Fruit fly (Drosophila melanogaster) whole organism, embryonic: Measurements from ENCODE around the gene CG42583.
A peak's percentile ranks its signal among the peaks of the same experiment; 100 is the strongest.

ENCODE experiments used
- Bgb ChIP-seq: fragments of 200-800 bp; sonication (Bioruptor generic); IDR thresholded peaks from 2 replicates; pipeline ENCODE4 v1.3.6; 2022; ENCODE audit warnings: missing biosample characterization, missing genetic modification characterization; ENCODE audit not compliant: partially characterized antibody
- CG10267 ChIP-seq: fragments of 200-800 bp; sonication (Bioruptor generic); optimal IDR thresholded peaks from 2 replicates; lab custom pipeline; 2018; ENCODE audit warnings: missing biosample characterization, mild to moderate bottlenecking, missing genetic modification characterization, moderate library complexity
- CG10321 ChIP-seq: fragments of 200-800 bp; sonication (Bioruptor generic); IDR thresholded peaks from 2 replicates; pipeline ENCODE4 v1.3.6; 2022; ENCODE audit warnings: missing biosample characterization, missing genetic modification characterization
- CG12219 ChIP-seq: fragments of 200-800 bp; sonication (Bioruptor generic); optimal IDR thresholded peaks from 3 replicates; lab custom pipeline; 2018; ENCODE audit warnings: missing biosample characterization, mild to moderate bottlenecking, missing genetic modification characterization
- CG13123 ChIP-seq: fragments of 200-800 bp; sonication (Bioruptor generic); optimal IDR thresholded peaks from 2 replicates; lab custom pipeline; 2016; ENCODE audit warnings: missing biosample characterization, missing genetic modification characterization
- CG14014 ChIP-seq: fragments of 200-800 bp; sonication (Bioruptor generic); IDR thresholded peaks from 2 replicates; pipeline ENCODE4 v1.3.6; 2022; ENCODE audit warnings: missing biosample characterization, missing genetic modification characterization
- CG15601 ChIP-seq: fragments of 200-800 bp; sonication (Bioruptor generic); optimal IDR thresholded peaks from 3 replicates; lab custom pipeline; 2019; ENCODE audit warnings: missing biosample characterization, mild to moderate bottlenecking, missing genetic modification characterization, moderate library complexity
- CG17359 ChIP-seq: fragments of 200-800 bp; sonication (Bioruptor generic); optimal IDR thresholded peaks from 3 replicates; lab custom pipeline; 2018; ENCODE audit warnings: missing biosample characterization, mild to moderate bottlenecking, missing genetic modification characterization, moderate library complexity
- CG17361 ChIP-seq: fragments of 200-800 bp; sonication (Bioruptor generic); IDR thresholded peaks from 3 replicates; pipeline ENCODE4 v1.3.6; 2022; ENCODE audit warnings: missing biosample characterization, missing genetic modification characterization
- CG17802 ChIP-seq: fragments of 200-800 bp; sonication (Bioruptor generic); optimal IDR thresholded peaks from 2 replicates; lab custom pipeline; 2018; ENCODE audit warnings: missing biosample characterization, mild to moderate bottlenecking, missing genetic modification characterization, moderate library complexity
- CG1792 ChIP-seq: fragments of 200-800 bp; sonication (Bioruptor generic); optimal IDR thresholded peaks from 2 replicates; lab custom pipeline; 2016; ENCODE audit warnings: missing biosample characterization, missing genetic modification characterization
- CG18764 ChIP-seq: fragments of 200-800 bp; sonication (Bioruptor generic); optimal IDR thresholded peaks from 3 replicates; lab custom pipeline; 2016; ENCODE audit warnings: missing biosample characterization, missing genetic modification characterization
- CG30020 ChIP-seq: fragments of 200-800 bp; optimal IDR thresholded peaks from 2 replicates; lab custom pipeline; 2019; ENCODE audit warnings: missing biosample characterization, mild to moderate bottlenecking, missing genetic modification characterization, moderate library complexity
- CG31388 ChIP-seq: fragments of 200-800 bp; sonication (Bioruptor generic); optimal IDR thresholded peaks from 2 replicates; lab custom pipeline; 2016; ENCODE audit warnings: missing biosample characterization, missing genetic modification characterization
- CG3726 ChIP-seq: fragments of 200-800 bp; sonication (Bioruptor generic); IDR thresholded peaks from 3 replicates; pipeline ENCODE4, ENCODE4 v1.3.6; 2022; ENCODE audit warnings: missing biosample characterization, missing genetic modification characterization
- CG3995 ChIP-seq: fragments of 200-800 bp; sonication (Bioruptor generic); optimal IDR thresholded peaks from 3 replicates; lab custom pipeline; 2016; ENCODE audit warnings: missing biosample characterization, missing genetic modification characterization
- CG8388 ChIP-seq: fragments of 200-800 bp; sonication (Bioruptor generic); optimal IDR thresholded peaks from 2 replicates; lab custom pipeline; 2019; ENCODE audit warnings: missing biosample characterization, mild to moderate bottlenecking, missing genetic modification characterization, moderate library complexity
- CG9437 ChIP-seq: fragments of 200-800 bp; sonication (Bioruptor generic); optimal IDR thresholded peaks from 2 replicates; lab custom pipeline; 2018; ENCODE audit warnings: missing biosample characterization, mild to moderate bottlenecking, missing genetic modification characterization
- CG9609 ChIP-seq: fragments of 200-800 bp; sonication (Bioruptor generic); optimal IDR thresholded peaks from 3 replicates; lab custom pipeline; 2016; ENCODE audit warnings: missing biosample characterization, missing genetic modification characterization
- CHES-1-like ChIP-seq: fragments of 200-800 bp; sonication (Bioruptor generic); optimal IDR thresholded peaks from 2 replicates; lab custom pipeline; 2016; ENCODE audit warnings: missing biosample characterization, missing genetic modification characterization
- CTCF ChIP-seq: fragments of 200-800 bp; sonication (Bioruptor generic); optimal IDR thresholded peaks from 2 replicates; lab custom pipeline; 2017; ENCODE audit warnings: missing biosample characterization, mild to moderate bottlenecking, missing genetic modification characterization, moderate library complexity
- Dad ChIP-seq: fragments of 200-800 bp; sonication (Bioruptor generic); optimal IDR thresholded peaks from 3 replicates; lab custom pipeline; 2016; ENCODE audit warnings: missing biosample characterization, missing genetic modification characterization
- Dek ChIP-seq: fragments of 200-800 bp; sonication (Bioruptor generic); optimal IDR thresholded peaks from 3 replicates; lab custom pipeline; 2019; ENCODE audit warnings: missing biosample characterization, mild to moderate bottlenecking, missing genetic modification characterization, moderate library complexity
- Dp ChIP-seq: fragments of 200-800 bp; sonication (Bioruptor generic); optimal IDR thresholded peaks from 2 replicates; lab custom pipeline; 2018; ENCODE audit warnings: missing biosample characterization, mild to moderate bottlenecking, missing genetic modification characterization, moderate library complexity
- H15 ChIP-seq: fragments of 200-800 bp; sonication (Bioruptor generic); IDR thresholded peaks from 3 replicates; pipeline ENCODE4 v1.3.6; 2022; ENCODE audit warnings: missing biosample characterization, missing genetic modification characterization
- H2.0 ChIP-seq: fragments of 200-800 bp; sonication (Bioruptor generic); IDR thresholded peaks from 2 replicates; pipeline ENCODE4 v1.3.6; 2022; ENCODE audit warnings: missing biosample characterization, missing genetic modification characterization
- HHEX ChIP-seq: fragments of 200-800 bp; sonication (Bioruptor generic); optimal IDR thresholded peaks from 3 replicates; lab custom pipeline; 2017; ENCODE audit warnings: missing biosample characterization, mild to moderate bottlenecking, missing genetic modification characterization, missing genetic modification reagents
- Hey ChIP-seq: fragments of 200-800 bp; sonication (Bioruptor generic); optimal IDR thresholded peaks from 3 replicates; lab custom pipeline; 2018; ENCODE audit warnings: missing biosample characterization, mild to moderate bottlenecking, missing genetic modification characterization
- HmgZ ChIP-seq: fragments of 200-800 bp; sonication (Bioruptor generic); optimal IDR thresholded peaks from 2 replicates; lab custom pipeline; 2018; ENCODE audit warnings: missing biosample characterization, mild to moderate bottlenecking, missing genetic modification characterization
- Hr78 ChIP-seq, 2 experiments: fragments of 200-800 bp in 1 of 2; fragments of >200 bp in 1 of 2; sonication (Bioruptor generic) in 1 of 2; optimal IDR thresholded peaks; 2 replicates each; lab custom pipeline; 2017 to 2019; ENCODE audit warnings: missing biosample characterization in 2 of 2, missing genetic modification characterization in 2 of 2, mild to moderate bottlenecking in 1 of 2, moderate library complexity in 1 of 2
- MTF-1 ChIP-seq: fragments of 200-800 bp; sonication (Bioruptor generic); optimal IDR thresholded peaks from 2 replicates; lab custom pipeline; 2018; ENCODE audit warnings: missing biosample characterization, mild to moderate bottlenecking, missing genetic modification characterization, borderline replicate concordance
- Stat92E ChIP-seq, 3 experiments: fragments of >200 bp in 2 of 3; fragments of 200-800 bp in 1 of 3; sonication (Bioruptor generic) in 1 of 3; optimal IDR thresholded peaks; 2 replicates each; lab custom pipeline; 2017 to 2019; ENCODE audit warnings: missing biosample characterization in 3 of 3, missing genetic modification characterization in 3 of 3, mild to moderate bottlenecking in 1 of 3, moderate library complexity in 1 of 3
- Vsx1 ChIP-seq: fragments of 200-800 bp; sonication (Bioruptor generic); optimal IDR thresholded peaks from 2 replicates; lab custom pipeline; 2017; ENCODE audit warnings: missing biosample characterization, mild to moderate bottlenecking, missing genetic modification characterization, missing genetic modification reagents
- al ChIP-seq: fragments of 200-800 bp; sonication (Bioruptor generic); IDR thresholded peaks from 2 replicates; pipeline ENCODE4 v1.3.6; 2022; ENCODE audit warnings: missing biosample characterization, missing genetic modification characterization
- bbx ChIP-seq: fragments of 200-800 bp; sonication (Bioruptor generic); IDR thresholded peaks from 2 replicates; pipeline ENCODE4 v1.3.6; 2022; ENCODE audit warnings: missing biosample characterization, missing genetic modification characterization; ENCODE audit not compliant: partially characterized antibody
- btn ChIP-seq: fragments of 200-800 bp; sonication (Bioruptor generic); optimal IDR thresholded peaks from 2 replicates; lab custom pipeline; 2016; ENCODE audit warnings: missing biosample characterization, missing genetic modification characterization
- cato ChIP-seq: fragments of 200-800 bp; sonication (Bioruptor generic); optimal IDR thresholded peaks from 2 replicates; lab custom pipeline; 2016; ENCODE audit warnings: missing biosample characterization, missing genetic modification characterization, borderline replicate concordance
- chif ChIP-seq, 2 experiments: fragments of 200-800 bp; sonication (Bioruptor generic); optimal IDR thresholded peaks; 3 replicates each; lab custom pipeline; 2016; ENCODE audit warnings: missing biosample characterization in 2 of 2, missing genetic modification characterization in 2 of 2
- dpn ChIP-seq, 2 experiments: fragments of 200-800 bp; sonication (Bioruptor generic); optimal IDR thresholded peaks; 3 replicates each; lab custom pipeline; 2016; ENCODE audit warnings: missing biosample characterization in 2 of 2, missing genetic modification characterization in 2 of 2
- emc ChIP-seq: fragments of 200-800 bp; sonication (Bioruptor generic); optimal IDR thresholded peaks from 2 replicates; lab custom pipeline; 2016; ENCODE audit warnings: missing biosample characterization, missing genetic modification characterization
- en ChIP-seq: fragments of 200-800 bp; sonication (Bioruptor generic); optimal IDR thresholded peaks from 2 replicates; lab custom pipeline; 2016; ENCODE audit warnings: missing biosample characterization, missing genetic modification characterization
- esg ChIP-seq: fragments of 200-800 bp; sonication (Bioruptor generic); conservative IDR thresholded peaks from 2 replicates; pipeline ENCODE4 v1.3.6; 2022; ENCODE audit warnings: missing biosample characterization, missing genetic modification characterization
- ewg ChIP-seq: fragments of 200-800 bp; sonication (Bioruptor generic); optimal IDR thresholded peaks from 3 replicates; lab custom pipeline; 2017; ENCODE audit warnings: mild to moderate bottlenecking, missing biosample characterization, missing genetic modification reagents, missing genetic modification characterization
- eyg ChIP-seq: fragments of 200-800 bp; sonication (Bioruptor generic); optimal IDR thresholded peaks from 3 replicates; lab custom pipeline; 2016; ENCODE audit warnings: missing biosample characterization, missing genetic modification characterization
- hbn ChIP-seq: fragments of 200-800 bp; sonication (Bioruptor generic); IDR thresholded peaks from 2 replicates; pipeline ENCODE4 v1.3.6; 2022; ENCODE audit warnings: missing biosample characterization, missing genetic modification characterization; ENCODE audit not compliant: partially characterized antibody
- inv ChIP-seq: fragments of 200-800 bp; sonication (Bioruptor generic); IDR thresholded peaks from 2 replicates; pipeline ENCODE4 v1.3.6; 2022; ENCODE audit warnings: missing biosample characterization, missing genetic modification characterization; ENCODE audit not compliant: partially characterized antibody
- lbe ChIP-seq: fragments of 200-800 bp; sonication (Bioruptor generic); optimal IDR thresholded peaks from 2 replicates; lab custom pipeline; 2016; ENCODE audit warnings: missing biosample characterization, mild to moderate bottlenecking, missing genetic modification characterization
- nerfin-1 ChIP-seq: fragments of 200-800 bp; sonication (Bioruptor generic); optimal IDR thresholded peaks from 3 replicates; lab custom pipeline; 2019; ENCODE audit warnings: missing biosample characterization, mild to moderate bottlenecking, missing genetic modification characterization, moderate library complexity
- sna ChIP-seq: fragments of 200-800 bp; sonication (Bioruptor generic); IDR thresholded peaks from 2 replicates; pipeline ENCODE4 v1.3.6; 2022; ENCODE audit warnings: missing biosample characterization, missing genetic modification characterization; ENCODE audit not compliant: partially characterized antibody
- sr ChIP-seq: fragments of 200-800 bp; sonication (Bioruptor generic); IDR thresholded peaks from 3 replicates; pipeline ENCODE4 v1.3.6; 2022; ENCODE audit warnings: missing biosample characterization, missing genetic modification characterization
- unc-4 ChIP-seq: fragments of 200-800 bp; sonication (Bioruptor generic); IDR thresholded peaks from 2 replicates; pipeline ENCODE4 v1.3.6; 2022; ENCODE audit warnings: missing biosample characterization, missing genetic modification characterization; ENCODE audit not compliant: partially characterized antibody

CG42583 gene

DNA sequence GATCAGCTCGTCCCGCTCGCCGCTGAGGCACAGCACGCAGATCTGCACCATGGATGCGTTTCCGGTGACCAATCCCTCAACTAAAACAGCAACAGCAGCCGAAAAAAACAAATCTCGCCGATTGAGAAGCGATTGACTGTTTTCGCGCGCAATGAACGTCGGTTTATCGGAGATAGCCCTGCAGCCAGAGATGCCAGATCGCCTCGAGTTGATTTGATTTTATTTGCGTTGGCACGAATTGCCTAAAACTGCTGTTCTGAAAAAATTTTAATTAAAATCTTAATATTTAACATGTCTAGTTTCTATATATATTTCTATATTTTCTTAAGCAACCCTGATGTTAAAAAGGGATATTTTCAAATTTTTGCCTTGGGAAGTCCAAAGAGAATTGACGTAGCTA lies 23.0 kb downstream of the CG42583 start (continued):
- TF ChIP-seq Hr78 (GFP tag; optimal IDR thresholded peaks at IDR 0.05; lab: Kevin White, UChicago) (no peak), H2.0 (GFP tag; lab: Robert Waterston, UW) (no peak), CG14014 (no peak), CG9609 (GFP tag; lab: Kevin White, UChicago) (no peak), dpn (GFP tag; optimal IDR thresholded peaks at IDR 0.05; lab: Kevin White, UChicago) (no peak), CG18764 (GFP tag; lab: Kevin White, UChicago) (no peak), CG13123 (GFP tag; lab: Kevin White, UChicago) (no peak), chif (GFP tag; optimal IDR thresholded peaks at IDR 0.05; lab: Kevin White, UChicago) (no peak), ewg (no peak), CG3995 (no peak), CG15601 (no peak), CG10267 (tag; lab: Kevin White, UChicago) (peak; percentile 28), Dp (GFP tag; lab: Kevin White, UChicago) (peak; percentile 80), CG8388 (GFP tag; lab: Kevin White, UChicago) (no peak), CG17802 (tag; lab: Kevin White, UChicago) (no peak), MTF-1 (no peak), Bgb (GFP tag; lab: Robert Waterston, UW) (peak; percentile 30; the same call in 1 of the 2 replicates), Dad (GFP tag; lab: Kevin White, UChicago) (no peak), CG1792 (no peak), CTCF (GFP tag; lab: Kevin White, UChicago) (no peak), esg (GFP tag; lab: Robert Waterston, UW) (no peak), unc-4 (no peak), CG9437 (no peak), Dek (tag; lab: Kevin White, UChicago) (no peak), CG12219 (GFP tag; lab: Kevin White, UChicago) (no peak), H15 (no peak), lbe (GFP tag; lab: Kevin White, UChicago) (no peak), CG30020 (tag; lab: Kevin White, UChicago) (peak; percentile 48), cato (GFP tag; lab: Kevin White, UChicago) (no peak), CG17359 (tag; lab: Kevin White, UChicago) (no peak), HmgZ (no peak), emc (no peak), Stat92E (GFP tag; optimal IDR thresholded peaks at IDR 0.05; lab: Kevin White, UChicago) (no peak), btn (GFP tag; lab: Kevin White, UChicago) (no peak), CG10321 (GFP tag; lab: Robert Waterston, UW) (no peak), sr (no peak), hbn (no peak), al (GFP tag; lab: Robert Waterston, UW) (no peak), Vsx1 (no peak), CG17361 (no peak), HHEX (GFP tag; lab: Kevin White, UChicago) (no peak), bbx (no peak), CG3726 (no peak), Hey (tag; lab: Kevin White, UChicago) (no peak), eyg (GFP tag; lab: Kevin White, UChicago) (no peak), en (GFP tag; lab: Kevin White, UChicago) (no peak), inv (GFP tag; lab: Robert Waterston, UW) (no peak), CHES-1-like (GFP tag; lab: Kevin White, UChicago) (no peak), sna (no peak), CG31388 (no peak), nerfin-1 (tag; lab: Kevin White, UChicago) (no peak)
